Worm (Caenorhabditis elegans): ENCODE measurements around the gene srab-1.

- TF ChIP-seq lin-39 (tag; optimal IDR thresholded peaks at IDR 0.05) = no peak
- no peak for TF ChIP-seq snpc-4 (tag; optimal IDR thresholded peaks at IDR 0.05)
- no peak for TF ChIP-seq unc-39 (tag; optimal IDR thresholded peaks at IDR 0.05)
- TF ChIP-seq ceh-82 (tag; optimal IDR thresholded peaks at IDR 0.05) = no peak
- no peak for TF ChIP-seq nhr-237 (tag; optimal IDR thresholded peaks at IDR 0.05)
- no peak for TF ChIP-seq nhr-10 (tag; optimal IDR thresholded peaks at IDR 0.05)
- no peak for TF ChIP-seq fos-1 (tag; optimal IDR thresholded peaks at IDR 0.05)
- no peak for TF ChIP-seq nhr-129 (tag; optimal IDR thresholded peaks at IDR 0.05)
- TF ChIP-seq F13H6.1 (tag; optimal IDR thresholded peaks at IDR 0.05) = no peak
- no peak for TF ChIP-seq ztf-4 (tag; optimal IDR thresholded peaks at IDR 0.05)
These were observed 3.0 kb upstream of the srab-1 start, which contains the start of gene srab-2 for ce11 chrV:5104934-5105333.

Data from whole organism, L2 larva.